Fruit fly (Drosophila melanogaster): ENCODE data around the gene mRpL2.

- TF ChIP-seq CG14655 (GFP tag; optimal IDR thresholded peaks at IDR 0.05) (no peak), CG13204 (GFP tag; optimal IDR thresholded peaks at IDR 0.05) (no peak), CG12605 (GFP tag; IDR thresholded peaks at IDR 0.05) (no peak)
Measured at dm6 chr3L:11092610-11092961, 28.1 kb upstream of the mRpL2 start.
